Fruit fly (Drosophila melanogaster) whole organism, prepupa: ENCODE measurements around the gene cher.

Experiments used
- CG10631 ChIP-seq: fragments of 200-800 bp; sonication (Bioruptor generic); optimal IDR thresholded peaks from 2 replicates; lab custom pipeline; 2016; ENCODE audit warnings: missing biosample characterization, missing genetic modification characterization
- CG10669 ChIP-seq: fragments of 200-800 bp; sonication (Bioruptor generic); optimal IDR thresholded peaks from 3 replicates; lab custom pipeline; 2018; ENCODE audit warnings: missing biosample characterization, mild to moderate bottlenecking, missing genetic modification characterization, moderate library complexity
- CG6854 ChIP-seq: fragments of 200-800 bp; sonication (Bioruptor generic); optimal IDR thresholded peaks from 2 replicates; lab custom pipeline; 2017; ENCODE audit warnings: missing biosample characterization, mild to moderate bottlenecking, missing genetic modification characterization
- Sox15 ChIP-seq: fragments of 200-800 bp; sonication (Bioruptor generic); optimal IDR thresholded peaks from 3 replicates; lab custom pipeline; 2016; ENCODE audit warnings: missing biosample characterization, missing genetic modification characterization

DNA sequence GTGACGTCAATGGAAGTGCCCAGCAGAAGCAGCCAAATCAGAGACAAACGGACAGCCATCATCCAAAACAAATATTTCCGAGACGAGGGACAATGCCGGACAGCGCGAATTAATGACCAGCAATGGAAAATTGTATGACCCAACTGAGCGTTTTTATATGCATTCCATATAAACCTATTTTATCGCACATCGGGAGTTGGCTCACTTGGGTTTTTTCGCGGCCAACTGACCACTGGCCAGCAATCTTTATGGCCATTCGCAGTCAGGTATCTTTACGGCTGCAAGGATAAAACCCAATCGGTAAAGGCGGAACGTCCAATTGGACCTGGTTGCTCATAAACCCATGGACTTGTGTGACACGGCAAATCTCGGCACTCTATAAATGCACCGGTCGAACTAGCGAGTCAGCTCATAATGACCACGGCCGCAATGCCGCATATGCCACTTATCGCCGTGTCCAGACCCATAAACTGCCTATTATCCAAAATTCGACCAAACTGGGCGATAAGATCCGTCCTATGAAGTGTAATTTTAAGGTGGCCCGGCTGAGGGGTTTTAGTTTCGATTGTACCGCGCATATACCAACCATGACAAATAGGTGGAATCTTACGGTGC lies 7.0 kb upstream of the cher start, which contains the start of the genes CG4053 and CG31266:
- TF ChIP-seq Sox15 (GFP tag; lab: Kevin White, UChicago): no peak
- no peak for TF ChIP-seq CG10631
- no peak for TF ChIP-seq CG6854
- TF ChIP-seq CG10669 (GFP tag; lab: Kevin White, UChicago): no peak
